Fruit fly (Drosophila melanogaster) whole organism, embryonic: ENCODE measurements around the gene Atx2.
A peak's percentile ranks its signal among the peaks of the same experiment; 100 is the strongest.

ENCODE experiments used
- Ada2b ChIP-seq: fragments of 200-800 bp; sonication (Bioruptor generic); IDR thresholded peaks from 2 replicates; pipeline ENCODE4 v1.3.6; 2022; ENCODE audit warnings: missing biosample characterization, missing genetic modification characterization
- Adf1 ChIP-seq: fragments of 200-800 bp; sonication (Bioruptor generic); IDR thresholded peaks from 2 replicates; pipeline ENCODE4 v1.3.6; 2022; ENCODE audit warnings: missing biosample characterization, missing genetic modification characterization
- Antp ChIP-seq: fragments of 200-800 bp; sonication (Bioruptor generic); optimal IDR thresholded peaks from 3 replicates; lab custom pipeline; 2016; ENCODE audit warnings: missing biosample characterization, missing genetic modification characterization
- Awh ChIP-seq: fragments of 200-800 bp; sonication (Bioruptor generic); IDR thresholded peaks from 2 replicates; pipeline ENCODE4, ENCODE4 v1.3.6; 2022; ENCODE audit warnings: missing biosample characterization, missing genetic modification characterization
- CG10979 ChIP-seq: fragments of 200-800 bp; sonication (Bioruptor generic); optimal IDR thresholded peaks from 2 replicates; lab custom pipeline; 2018; ENCODE audit warnings: missing biosample characterization, mild to moderate bottlenecking, missing genetic modification characterization, moderate library complexity
- CG11085 ChIP-seq: fragments of 200-800 bp; sonication (Bioruptor generic); IDR thresholded peaks from 2 replicates; pipeline ENCODE4 v1.3.6; 2022; ENCODE audit warnings: missing biosample characterization, missing genetic modification characterization
- CG11093 ChIP-seq: fragments of 200-800 bp; sonication (Bioruptor generic); IDR thresholded peaks from 3 replicates; pipeline ENCODE4 v1.3.6; 2022; ENCODE audit warnings: missing biosample characterization, missing genetic modification characterization
- CG11504 ChIP-seq: fragments of 200-800 bp; sonication (Bioruptor generic); optimal IDR thresholded peaks from 3 replicates; lab custom pipeline; 2019; ENCODE audit warnings: missing biosample characterization, mild to moderate bottlenecking, missing genetic modification characterization, moderate library complexity
- CG12299 ChIP-seq: fragments of 200-800 bp; sonication (Bioruptor generic); optimal IDR thresholded peaks from 2 replicates; lab custom pipeline; 2018; ENCODE audit warnings: missing biosample characterization, mild to moderate bottlenecking, missing genetic modification characterization
- CG1233 ChIP-seq: fragments of 200-800 bp; sonication (Bioruptor generic); optimal IDR thresholded peaks from 4 replicates; lab custom pipeline; 2018; ENCODE audit warnings: missing biosample characterization, mild to moderate bottlenecking, missing genetic modification characterization
- CG12391 ChIP-seq: fragments of 200-800 bp; sonication (Bioruptor generic); optimal IDR thresholded peaks from 3 replicates; lab custom pipeline; 2018; ENCODE audit warnings: missing biosample characterization, mild to moderate bottlenecking, missing genetic modification characterization, moderate library complexity
- CG14014 ChIP-seq: fragments of 200-800 bp; sonication (Bioruptor generic); IDR thresholded peaks from 2 replicates; pipeline ENCODE4 v1.3.6; 2022; ENCODE audit warnings: missing biosample characterization, missing genetic modification characterization
- CG16779 ChIP-seq: fragments of 200-800 bp; sonication (Bioruptor generic); IDR thresholded peaks from 2 replicates; pipeline ENCODE4 v1.3.6; 2022; ENCODE audit warnings: missing biosample characterization, missing genetic modification characterization
- CG17186 ChIP-seq: fragments of 200-800 bp; sonication (Bioruptor generic); optimal IDR thresholded peaks from 3 replicates; lab custom pipeline; 2017; ENCODE audit warnings: missing biosample characterization, missing genetic modification reagents, missing genetic modification characterization
- CG17359 ChIP-seq: fragments of 200-800 bp; sonication (Bioruptor generic); optimal IDR thresholded peaks from 3 replicates; lab custom pipeline; 2018; ENCODE audit warnings: missing biosample characterization, mild to moderate bottlenecking, missing genetic modification characterization, moderate library complexity
- CG18262 ChIP-seq: fragments of 200-800 bp; optimal IDR thresholded peaks from 3 replicates; lab custom pipeline; 2019; ENCODE audit warnings: missing biosample characterization, mild to moderate bottlenecking, missing genetic modification characterization, moderate library complexity
- CG1832 ChIP-seq: fragments of 200-800 bp; sonication (Bioruptor generic); optimal IDR thresholded peaks from 2 replicates; lab custom pipeline; 2017; ENCODE audit warnings: missing biosample characterization, mild to moderate bottlenecking, missing genetic modification characterization, inconsistent platforms
- CG18619 ChIP-seq: fragments of 200-800 bp; sonication (Bioruptor generic); optimal IDR thresholded peaks from 3 replicates; lab custom pipeline; 2017; ENCODE audit warnings: missing biosample characterization, mild to moderate bottlenecking, missing genetic modification characterization
- CG2120 ChIP-seq: fragments of 200-800 bp; sonication (Bioruptor generic); optimal IDR thresholded peaks from 3 replicates; lab custom pipeline; 2016; ENCODE audit warnings: missing biosample characterization, missing genetic modification characterization
- CG2875 ChIP-seq: fragments of 200-800 bp; sonication (Bioruptor generic); optimal IDR thresholded peaks from 2 replicates; lab custom pipeline; 2017; ENCODE audit warnings: missing biosample characterization, mild to moderate bottlenecking, missing genetic modification characterization, missing genetic modification reagents
- CG31224 ChIP-seq: fragments of 200-800 bp; sonication (Bioruptor generic); IDR thresholded peaks from 2 replicates; pipeline ENCODE4 v1.3.6; 2022; ENCODE audit warnings: missing biosample characterization, missing genetic modification characterization
- CG4328 ChIP-seq: fragments of 200-800 bp; sonication (Bioruptor generic); optimal IDR thresholded peaks from 3 replicates; lab custom pipeline; 2017; ENCODE audit warnings: missing biosample characterization, missing genetic modification reagents, missing genetic modification characterization
- CG4360 ChIP-seq: fragments of 200-800 bp; sonication (Bioruptor generic); IDR thresholded peaks from 2 replicates; pipeline ENCODE4 v1.3.6; 2022; ENCODE audit warnings: missing biosample characterization, missing genetic modification characterization
- CG8281 ChIP-seq: fragments of 200-800 bp; sonication (Bioruptor generic); optimal IDR thresholded peaks from 2 replicates; lab custom pipeline; 2018; ENCODE audit warnings: missing biosample characterization, mild to moderate bottlenecking, missing genetic modification characterization, moderate library complexity
- CG8478 ChIP-seq: fragments of >200 bp; optimal IDR thresholded peaks from 2 replicates; lab custom pipeline; 2018
- CG9727 ChIP-seq: fragments of 200-800 bp; sonication (Bioruptor generic); optimal IDR thresholded peaks from 3 replicates; lab custom pipeline; 2017; ENCODE audit warnings: missing biosample characterization, mild to moderate bottlenecking, missing genetic modification characterization
- CG9817 ChIP-seq: fragments of 200-800 bp; sonication (Bioruptor generic); optimal IDR thresholded peaks from 2 replicates; lab custom pipeline; 2018; ENCODE audit warnings: missing biosample characterization, mild to moderate bottlenecking, missing genetic modification characterization, moderate library complexity
- Dp ChIP-seq: fragments of 200-800 bp; sonication (Bioruptor generic); optimal IDR thresholded peaks from 2 replicates; lab custom pipeline; 2018; ENCODE audit warnings: missing biosample characterization, mild to moderate bottlenecking, missing genetic modification characterization, moderate library complexity
- Ets65A ChIP-seq: fragments of 200-800 bp; sonication (Bioruptor generic); peaks from one replicate; lab custom pipeline; 2016; ENCODE audit warnings: missing biosample characterization, missing genetic modification characterization
- Fer3 ChIP-seq: fragments of 200-800 bp; sonication (Bioruptor generic); optimal IDR thresholded peaks from 2 replicates; lab custom pipeline; 2018; ENCODE audit warnings: missing biosample characterization, mild to moderate bottlenecking, missing genetic modification characterization, moderate library complexity
- MESR4 ChIP-seq: fragments of 200-800 bp; sonication (Bioruptor generic); optimal IDR thresholded peaks from 2 replicates; lab custom pipeline; 2018; ENCODE audit warnings: missing biosample characterization, mild to moderate bottlenecking, missing genetic modification characterization, moderate library complexity
- NC2α ChIP-seq: fragments of 200-800 bp; sonication (Bioruptor generic); optimal IDR thresholded peaks from 2 replicates; lab custom pipeline; 2016; ENCODE audit warnings: missing biosample characterization, missing genetic modification characterization
- Ssrp ChIP-seq: fragments of 200-800 bp; sonication (Bioruptor generic); optimal IDR thresholded peaks from 2 replicates; lab custom pipeline; 2018; ENCODE audit warnings: missing biosample characterization, mild to moderate bottlenecking, missing genetic modification characterization, moderate library complexity
- chinmo ChIP-seq: fragments of 200-800 bp; sonication (Bioruptor generic); IDR thresholded peaks from 4 replicates; pipeline ENCODE4 v1.3.6; 2022; ENCODE audit warnings: missing biosample characterization, missing genetic modification characterization; ENCODE audit not compliant: partially characterized antibody
- ems ChIP-seq: fragments of 200-800 bp; sonication (Bioruptor generic); optimal IDR thresholded peaks from 3 replicates; lab custom pipeline; 2016; ENCODE audit warnings: missing biosample characterization, missing genetic modification characterization
- esg ChIP-seq: fragments of 200-800 bp; sonication (Bioruptor generic); conservative IDR thresholded peaks from 2 replicates; pipeline ENCODE4 v1.3.6; 2022; ENCODE audit warnings: missing biosample characterization, missing genetic modification characterization
- lov ChIP-seq, 2 experiments: fragments of 200-800 bp in 1 of 2; fragments of >200 bp in 1 of 2; sonication (Bioruptor generic) in 1 of 2; IDR thresholded peaks in 1 of 2; optimal IDR thresholded peaks in 1 of 2; 2 replicates in 1 of 2; 3 replicates in 1 of 2; pipeline versions ENCODE4 v1.3.6 to Lab custom; 2017 to 2022; ENCODE audit warnings: missing biosample characterization in 1 of 2, missing genetic modification characterization in 1 of 2
- odd ChIP-seq: fragments of 200-800 bp; sonication (Bioruptor generic); optimal IDR thresholded peaks from 2 replicates; lab custom pipeline; 2017; ENCODE audit warnings: missing biosample characterization, mild to moderate bottlenecking, missing genetic modification characterization
- pita ChIP-seq: fragments of 200-800 bp; sonication (Bioruptor generic); optimal IDR thresholded peaks from 2 replicates; lab custom pipeline; 2017; ENCODE audit warnings: missing biosample characterization, mild to moderate bottlenecking, missing genetic modification characterization
- pnt ChIP-seq: fragments of 200-800 bp; sonication (Bioruptor generic); optimal IDR thresholded peaks from 3 replicates; lab custom pipeline; 2016; ENCODE audit warnings: missing biosample characterization, missing genetic modification characterization
- pros ChIP-seq: fragments of 200-800 bp; sonication (Bioruptor generic); optimal IDR thresholded peaks from 3 replicates; lab custom pipeline; 2019; ENCODE audit warnings: missing biosample characterization, mild to moderate bottlenecking, missing genetic modification characterization, moderate library complexity
- psq ChIP-seq: fragments of 200-800 bp; sonication (Bioruptor generic); optimal IDR thresholded peaks from 2 replicates; lab custom pipeline; 2017; ENCODE audit warnings: missing biosample characterization, missing genetic modification characterization
- run ChIP-seq: fragments of 200-800 bp; sonication (Bioruptor generic); optimal IDR thresholded peaks from 3 replicates; lab custom pipeline; 2018; ENCODE audit warnings: missing biosample characterization, mild to moderate bottlenecking, missing genetic modification characterization
- salm ChIP-seq: fragments of 200-800 bp; sonication (Bioruptor generic); optimal IDR thresholded peaks from 2 replicates; lab custom pipeline; 2018; ENCODE audit warnings: missing biosample characterization, mild to moderate bottlenecking, missing genetic modification characterization
- sens ChIP-seq: fragments of 200-800 bp; sonication (Bioruptor generic); peaks from one replicate; lab custom pipeline; 2016; ENCODE audit warnings: missing biosample characterization, missing genetic modification characterization
- sisA ChIP-seq: fragments of 200-800 bp; sonication (Bioruptor generic); IDR thresholded peaks from 2 replicates; pipeline ENCODE4 v1.3.6; 2022; ENCODE audit warnings: missing biosample characterization, missing genetic modification characterization
- sob ChIP-seq: fragments of 200-800 bp; sonication (Bioruptor generic); IDR thresholded peaks from 2 replicates; pipeline ENCODE4 v1.3.6; 2022; ENCODE audit warnings: missing biosample characterization, missing genetic modification characterization
- stwl ChIP-seq: fragments of 200-800 bp; sonication (Bioruptor generic); optimal IDR thresholded peaks from 3 replicates; lab custom pipeline; 2018; ENCODE audit warnings: missing biosample characterization, mild to moderate bottlenecking, missing genetic modification characterization, moderate library complexity
- tna ChIP-seq: fragments of 200-800 bp; sonication (Bioruptor generic); IDR thresholded peaks from 2 replicates; pipeline ENCODE4 v1.3.6; 2022; ENCODE audit warnings: missing biosample characterization, missing genetic modification characterization; ENCODE audit not compliant: partially characterized antibody
- unc-4 ChIP-seq: fragments of 200-800 bp; sonication (Bioruptor generic); IDR thresholded peaks from 2 replicates; pipeline ENCODE4 v1.3.6; 2022; ENCODE audit warnings: missing biosample characterization, missing genetic modification characterization; ENCODE audit not compliant: partially characterized antibody
- wdn ChIP-seq: fragments of 200-800 bp; sonication (Bioruptor generic); IDR thresholded peaks from 2 replicates; pipeline ENCODE4 v1.3.6; 2022; ENCODE audit warnings: missing biosample characterization, missing genetic modification characterization

Gene Atx2

DNA sequence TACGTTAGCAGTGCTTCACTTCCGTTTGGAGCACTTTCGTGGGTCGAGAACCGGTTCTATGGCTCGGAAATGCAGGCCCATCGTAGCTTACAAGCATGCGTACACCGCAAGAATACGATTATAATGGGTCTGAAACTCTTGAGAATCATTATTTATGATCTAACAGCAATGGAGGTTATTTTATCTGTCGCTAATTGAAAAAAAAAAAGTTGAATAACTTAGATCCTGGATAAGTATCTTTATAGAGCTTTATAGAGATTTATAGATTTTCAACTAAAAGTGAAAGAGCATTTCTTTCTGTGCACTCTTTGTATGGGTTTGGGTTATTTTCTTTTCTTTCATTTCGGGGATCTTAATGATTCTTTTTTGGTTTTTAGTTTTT, 19.6 kb downstream of the Atx2 start (continued):
- TF ChIP-seq Dp (GFP tag; lab: Kevin White, UChicago): no peak
- no peak for TF ChIP-seq CG12299
- TF ChIP-seq CG11504 (tag; lab: Kevin White, UChicago): peak; percentile 48
- no peak for TF ChIP-seq pros (GFP tag; lab: Kevin White, UChicago)
- no peak for TF ChIP-seq odd (GFP tag; lab: Kevin White, UChicago)
- TF ChIP-seq stwl (tag; lab: Kevin White, UChicago): no peak
- peak; percentile 15; the same call in 1 of the 2 replicates for TF ChIP-seq sisA (GFP tag; lab: Robert Waterston, UW)
- peak; percentile 16 for TF ChIP-seq CG9817
- no peak for TF ChIP-seq CG16779 (GFP tag; lab: Robert Waterston, UW)
- peak; percentile 79 for TF ChIP-seq CG10979 (tag; lab: Kevin White, UChicago)
- TF ChIP-seq ems (GFP tag; lab: Kevin White, UChicago): no peak
- TF ChIP-seq Ets65A (GFP tag; lab: Kevin White, UChicago): no peak
- 0 out of 2 replicates have a peak, but pooled peaks have one; percentile 18 for TF ChIP-seq CG14014
- no peak for TF ChIP-seq Awh (GFP tag; lab: Robert Waterston, UW)
- TF ChIP-seq esg (GFP tag; lab: Robert Waterston, UW): peak; percentile 13; the same call in 1 of the 2 replicates
- no peak for TF ChIP-seq lov (optimal IDR thresholded peaks at IDR 0.05; lab: Kevin White, UChicago)
- no peak for TF ChIP-seq lov (GFP tag; IDR thresholded peaks at IDR 0.05; lab: Robert Waterston, UW)
- no peak for TF ChIP-seq CG11093 (GFP tag; lab: Robert Waterston, UW)
- TF ChIP-seq CG18619: peak; percentile 17
- TF ChIP-seq MESR4 (GFP tag; lab: Kevin White, UChicago): no peak
- TF ChIP-seq CG8478 (lab: Kevin White, UChicago): no peak
- no peak for TF ChIP-seq salm (tag; lab: Kevin White, UChicago)
- TF ChIP-seq CG8281 (tag; lab: Kevin White, UChicago): no peak
- TF ChIP-seq psq (GFP tag; lab: Kevin White, UChicago): no peak
- no peak for TF ChIP-seq Adf1 (GFP tag; lab: Robert Waterston, UW)
- no peak for TF ChIP-seq CG2120 (GFP tag; lab: Kevin White, UChicago)
- TF ChIP-seq CG1233 (GFP tag; lab: Kevin White, UChicago): no peak
- no peak for TF ChIP-seq sob
- TF ChIP-seq CG9727: no peak
- no peak for TF ChIP-seq wdn (GFP tag; lab: Robert Waterston, UW)
- TF ChIP-seq CG12391 (tag; lab: Kevin White, UChicago): peak; percentile 67
- no peak for TF ChIP-seq CG17359 (tag; lab: Kevin White, UChicago)
- peak; percentile 83 for TF ChIP-seq CG18262 (tag; lab: Kevin White, UChicago)
- TF ChIP-seq CG4328: no peak
- no peak for TF ChIP-seq CG4360 (GFP tag; lab: Robert Waterston, UW)
- TF ChIP-seq CG2875: peak; percentile 23
- no peak for TF ChIP-seq unc-4 (GFP tag; lab: Robert Waterston, UW)
- no peak for TF ChIP-seq CG31224
- TF ChIP-seq Ssrp (tag; lab: Kevin White, UChicago): peak; percentile 69
- peak; percentile 57 for TF ChIP-seq pnt (GFP tag; lab: Kevin White, UChicago)
- no peak for TF ChIP-seq chinmo (GFP tag; lab: Robert Waterston, UW)
- TF ChIP-seq Ada2b (GFP tag; lab: Robert Waterston, UW): no peak; the same call in 1 of the 2 replicates
- TF ChIP-seq pita: no peak
- no peak for TF ChIP-seq CG11085 (GFP tag; lab: Robert Waterston, UW)
- peak; percentile 95 for TF ChIP-seq sens (GFP tag; lab: Kevin White, UChicago)
- TF ChIP-seq NC2α: no peak
- TF ChIP-seq Fer3: no peak
- TF ChIP-seq run (tag; lab: Kevin White, UChicago): no peak
- TF ChIP-seq tna (GFP tag; lab: Robert Waterston, UW): no peak
- TF ChIP-seq CG1832 (GFP tag; lab: Kevin White, UChicago): no peak
- no peak for TF ChIP-seq CG17186 (GFP tag; lab: Kevin White, UChicago)
- peak; percentile 11 for TF ChIP-seq Antp
